Worm (Caenorhabditis elegans) whole organism, L1 larva: ENCODE measurements around the gene enu-3.2.
"Not testable (repeated sequence)": the region's sequence is repeated elsewhere in the genome, so short reads cannot be mapped to it uniquely, and the experiment has no call there.

Experiments used
- C16A3.4 ChIP-seq: fragments of 150-350 bp; optimal IDR thresholded peaks from 2 replicates; lab custom pipeline; 2014; ENCODE audit warnings: missing biosample characterization, missing genetic modification characterization
- Y116A8C.19 ChIP-seq: sonication (generic microtip); optimal IDR thresholded peaks from 2 replicates; lab custom pipeline; 2016; ENCODE audit warnings: missing compliant biosample characterization, missing genetic modification characterization, borderline replicate concordance
- alr-1 ChIP-seq: fragments of 200-800 bp; sonication (Bioruptor generic); optimal IDR thresholded peaks from 2 replicates; lab custom pipeline; 2018; ENCODE audit warnings: borderline replicate concordance, mild to moderate bottlenecking, missing genetic modification characterization, missing compliant biosample characterization
- blmp-1 ChIP-seq: fragments of 150-350 bp; optimal IDR thresholded peaks from 2 replicates; lab custom pipeline; 2014; ENCODE audit warnings: missing biosample characterization, missing genetic modification characterization
- ceh-88 ChIP-seq: fragments of 200-800 bp; sonication (Bioruptor generic); IDR thresholded peaks from 2 replicates; pipeline ENCODE4 v1.3.6; 2022; ENCODE audit warnings: missing genetic modification characterization, missing compliant biosample characterization
- dsc-1 ChIP-seq: sonication (generic microtip); optimal IDR thresholded peaks from 2 replicates; lab custom pipeline; 2016; ENCODE audit warnings: mild to moderate bottlenecking, missing genetic modification characterization, missing compliant biosample characterization
- efl-3 ChIP-seq: fragments of 200-800 bp; sonication (Bioruptor generic); optimal IDR thresholded peaks from 2 replicates; lab custom pipeline; 2018; ENCODE audit warnings: mild to moderate bottlenecking, missing genetic modification characterization, missing compliant biosample characterization
- egl-13 ChIP-seq: sonication (generic microtip); optimal IDR thresholded peaks from 2 replicates; lab custom pipeline; 2016; ENCODE audit warnings: missing genotype, missing genetic modification reagents, missing genetic modification characterization, missing compliant biosample characterization
- elt-2 ChIP-seq: sonication (generic microtip); optimal IDR thresholded peaks from 2 replicates; lab custom pipeline; 2016; ENCODE audit warnings: missing genetic modification characterization, mild to moderate bottlenecking, inconsistent platforms, missing compliant biosample characterization, missing genetic modification reagents
- ets-5 ChIP-seq: fragments of 200-800 bp; sonication (Bioruptor generic); IDR thresholded peaks from 2 replicates; pipeline ENCODE4 v1.3.6; 2022; ENCODE audit warnings: missing genetic modification characterization, missing compliant biosample characterization
- fkh-10 ChIP-seq: sonication (generic microtip); optimal IDR thresholded peaks from 2 replicates; lab custom pipeline; 2017; ENCODE audit warnings: missing biosample characterization, missing genetic modification reagents, missing genetic modification characterization
- fkh-4 ChIP-seq: sonication (generic microtip); optimal IDR thresholded peaks from 2 replicates; lab custom pipeline; 2016; ENCODE audit warnings: missing compliant biosample characterization, missing genetic modification characterization, borderline replicate concordance
- fkh-8 ChIP-seq: sonication (generic microtip); optimal IDR thresholded peaks from 2 replicates; lab custom pipeline; 2016; ENCODE audit warnings: mild to moderate bottlenecking, missing genetic modification characterization, missing compliant biosample characterization
- hlh-4 ChIP-seq: sonication (generic microtip); optimal IDR thresholded peaks from 2 replicates; lab custom pipeline; 2016; ENCODE audit warnings: mild to moderate bottlenecking, missing genetic modification characterization, missing compliant biosample characterization
- hpl-2 ChIP-seq: fragments of 150-350 bp; optimal IDR thresholded peaks from 2 replicates; lab custom pipeline; 2014; ENCODE audit warnings: missing biosample characterization, missing genetic modification reagents, missing genetic modification characterization
- irx-1 ChIP-seq: sonication (generic microtip); optimal IDR thresholded peaks from 2 replicates; lab custom pipeline; 2016; ENCODE audit warnings: missing genetic modification characterization, missing compliant biosample characterization
- isw-1 ChIP-seq: fragments of 200-800 bp; sonication (Bioruptor generic); IDR thresholded peaks from 2 replicates; pipeline ENCODE4 v1.3.6; 2022; ENCODE audit warnings: missing genetic modification characterization, missing compliant biosample characterization
- lin-13 ChIP-seq: fragments of 150-350 bp; optimal IDR thresholded peaks from 2 replicates; lab custom pipeline; 2014; ENCODE audit warnings: missing biosample characterization, missing genetic modification reagents, missing genetic modification characterization
- lin-14 ChIP-seq: fragments of 200-800 bp; sonication (Bioruptor generic); optimal IDR thresholded peaks from 2 replicates; lab custom pipeline; 2018; ENCODE audit warnings: mild to moderate bottlenecking, missing genetic modification characterization, moderate library complexity, missing compliant biosample characterization
- lin-15B ChIP-seq: fragments of 150-350 bp; sonication (generic microtip); optimal IDR thresholded peaks from 3 replicates; lab custom pipeline; 2014; ENCODE audit warnings: missing biosample characterization, missing genetic modification characterization
- lir-3 ChIP-seq: sonication (generic microtip); optimal IDR thresholded peaks from 2 replicates; lab custom pipeline; 2016; ENCODE audit warnings: mild to moderate bottlenecking, missing genetic modification characterization, moderate library complexity, missing compliant biosample characterization; ENCODE audit not compliant: poor library complexity
- lsy-2 ChIP-seq, 2 experiments: fragments of 150-350 bp; optimal IDR thresholded peaks; 2 replicates each; lab custom pipeline; 2014; ENCODE audit warnings: missing biosample characterization in 2 of 2, missing genetic modification characterization in 2 of 2
- mab-9 ChIP-seq: fragments of 200-800 bp; sonication (Bioruptor generic); IDR thresholded peaks from 2 replicates; pipeline ENCODE4 v1.3.6; 2022; ENCODE audit warnings: missing genetic modification reagents, missing genetic modification characterization, missing compliant biosample characterization
- nhr-237 ChIP-seq: fragments of 150-350 bp; optimal IDR thresholded peaks from 2 replicates; lab custom pipeline; 2014; ENCODE audit warnings: missing biosample characterization, missing genetic modification characterization
- nhr-28 ChIP-seq: fragments of 150-350 bp; optimal IDR thresholded peaks from 2 replicates; lab custom pipeline; 2014; ENCODE audit warnings: missing biosample characterization, missing genetic modification characterization
- nhr-47 ChIP-seq: sonication (generic microtip); optimal IDR thresholded peaks from 2 replicates; lab custom pipeline; 2016; ENCODE audit warnings: mild to moderate bottlenecking, missing genetic modification characterization, moderate library complexity, missing compliant biosample characterization
- nhr-76 ChIP-seq: sonication (generic microtip); optimal IDR thresholded peaks from 2 replicates; lab custom pipeline; 2017; ENCODE audit warnings: missing biosample characterization, missing genetic modification characterization
- nhr-85 ChIP-seq: sonication (generic microtip); peaks from one replicate; lab custom pipeline; 2016; ENCODE audit warnings: missing genetic modification characterization, inconsistent platforms, missing compliant biosample characterization
- nhr-90 ChIP-seq: sonication (generic microtip); optimal IDR thresholded peaks from 2 replicates; lab custom pipeline; 2016; ENCODE audit warnings: mild to moderate bottlenecking, missing genetic modification characterization, missing compliant biosample characterization; ENCODE audit not compliant: poor library complexity
- pax-3 ChIP-seq: fragments of 200-800 bp; sonication (Bioruptor generic); optimal IDR thresholded peaks from 2 replicates; lab custom pipeline; 2018; ENCODE audit warnings: mild to moderate bottlenecking, missing genetic modification characterization, moderate library complexity, missing compliant biosample characterization
- snpc-4 ChIP-seq: fragments of 150-350 bp; optimal IDR thresholded peaks from 2 replicates; lab custom pipeline; 2014; ENCODE audit warnings: missing biosample characterization, missing genetic modification characterization
- sptf-1 ChIP-seq: fragments of 150-350 bp; optimal IDR thresholded peaks from 2 replicates; lab custom pipeline; 2014; ENCODE audit warnings: missing biosample characterization, missing genetic modification characterization
- sup-37 ChIP-seq: fragments of 200-800 bp; sonication (Bioruptor generic); optimal IDR thresholded peaks from 2 replicates; lab custom pipeline; 2018; ENCODE audit warnings: mild to moderate bottlenecking, missing genetic modification characterization, missing compliant biosample characterization
- vab-15 ChIP-seq: sonication (generic microtip); optimal IDR thresholded peaks from 2 replicates; lab custom pipeline; 2017; ENCODE audit warnings: missing genotype, mild to moderate bottlenecking, missing genetic modification characterization, missing compliant biosample characterization
- xbp-1 ChIP-seq: sonication (generic microtip); optimal IDR thresholded peaks from 2 replicates; lab custom pipeline; 2016; ENCODE audit warnings: missing genetic modification characterization, missing compliant biosample characterization
- ztf-4 ChIP-seq: fragments of 150-350 bp; optimal IDR thresholded peaks from 2 replicates; lab custom pipeline; 2014; ENCODE audit warnings: missing biosample characterization, missing genetic modification characterization

enu-3.2 gene

DNA sequence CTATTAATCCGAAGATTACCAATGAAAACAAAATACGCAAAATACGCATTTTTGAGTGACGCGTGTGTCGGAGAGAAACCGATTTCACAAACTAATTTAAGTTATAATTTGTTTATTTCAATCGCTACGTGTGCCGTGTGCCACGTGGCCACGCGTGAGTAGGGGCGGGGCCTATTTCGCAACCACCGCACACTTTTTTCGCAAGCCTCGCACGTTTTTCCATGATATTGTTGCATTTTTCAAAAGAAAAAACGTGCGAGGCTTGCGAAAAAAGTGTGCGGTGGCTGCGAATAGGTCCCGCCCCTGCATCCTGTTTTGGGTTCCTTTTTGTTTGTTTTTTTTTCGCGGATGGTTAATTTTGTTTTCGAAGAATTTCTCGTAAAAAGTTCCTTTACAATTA, at the start of gene enu-3.2:
Gene enu-3.2, minus strand, starts transcription at position 105 of the 400 bp plus-strand sequence.
- not testable (repeated sequence) for TF ChIP-seq egl-13 (tag; lab: Kevin White, UChicago); alr-1; fkh-8 (tag; lab: Kevin White, UChicago)

DNA sequence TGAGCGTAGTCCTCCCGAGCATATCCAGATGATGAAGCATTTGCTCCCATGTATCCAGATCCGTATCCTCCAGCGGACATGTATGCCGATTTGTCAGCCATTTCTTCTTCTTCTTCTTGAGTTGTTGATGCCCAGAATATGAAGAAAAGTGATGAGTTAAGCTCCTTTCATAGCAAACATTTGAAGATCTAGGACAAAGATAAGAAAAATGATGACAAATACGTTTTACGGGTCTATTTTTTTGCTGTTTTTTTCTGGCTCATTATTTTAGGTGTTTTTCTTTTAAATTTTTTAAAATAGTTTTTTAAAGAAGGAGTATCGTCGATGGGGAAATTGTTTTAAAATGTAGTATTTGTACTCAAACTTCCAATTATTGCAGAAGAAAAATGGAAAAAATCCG, 45.2 kb upstream of the enu-3.2 start, which contains the start of gene nspd-9:
Gene nspd-9, minus strand, starts transcription at position 101 of the 400 bp plus-strand sequence.
- TF ChIP-seq ztf-4 (tag; lab: Kevin White, UChicago) (no peak), efl-3 (GFP tag; lab: Kevin White, UChicago) (no peak), ets-5 (GFP tag; lab: Robert Waterston, UW) (no peak), lir-3 (tag; lab: Kevin White, UChicago) (no peak), xbp-1 (tag; lab: Kevin White, UChicago) (no peak), nhr-90 (no peak), lsy-2 (tag; optimal IDR thresholded peaks at IDR 0.05; lab: Kevin White, UChicago) (no peak), dsc-1 (tag; lab: Kevin White, UChicago) (no peak), isw-1 (GFP tag; lab: Robert Waterston, UW) (no peak), sptf-1 (tag; lab: Kevin White, UChicago) (no peak)

ce11 chrIII:4829440-4829839, 44.4 kb upstream of the enu-3.2 start, which contains the start of gene F26A1.9:
F26A1.9 (minus strand) TSS chrIII:4829540.
- TF ChIP-seq nhr-28 (tag; lab: Kevin White, UChicago) (no peak), ceh-88 (GFP tag; lab: Robert Waterston, UW) (no peak), lin-14 (GFP tag; lab: Kevin White, UChicago) (no peak), nhr-76 (no peak), vab-15 (tag; lab: Kevin White, UChicago) (no peak), fkh-10 (no peak), irx-1 (no peak), mab-9 (GFP tag; lab: Robert Waterston, UW) (no peak), Y116A8C.19 (tag; lab: Kevin White, UChicago) (no peak), egl-13 (tag; lab: Kevin White, UChicago) (no peak), nhr-90 (no peak), nhr-237 (tag; lab: Kevin White, UChicago) (no peak)

- TF ChIP-seq elt-2 (tag; lab: Kevin White, UChicago) (no peak), fkh-4 (tag; lab: Kevin White, UChicago) (no peak), pax-3 (no peak), sup-37 (no peak), lin-15B (tag; lab: Kevin White, UChicago) (no peak), blmp-1 (tag; lab: Kevin White, UChicago) (no peak), hpl-2 (GFP tag; lab: Kevin White, UChicago) (no peak), lin-13 (GFP tag; lab: Kevin White, UChicago) (no peak), C16A3.4 (tag; lab: Kevin White, UChicago) (no peak), nhr-85 (tag; lab: Kevin White, UChicago) (no peak), snpc-4 (no peak), xbp-1 (tag; lab: Kevin White, UChicago) (no peak), hlh-4 (tag; lab: Kevin White, UChicago) (no peak), mab-9 (GFP tag; lab: Robert Waterston, UW) (no peak), nhr-47 (no peak)
Observed at ce11 chrIII:4826606-4827005, 41.6 kb upstream of the enu-3.2 start, which contains the start of gene F26A1.3. F26A1.3 (plus strand) TSS chrIII:4826906.
